Worm (Caenorhabditis elegans): Measurements from ENCODE around the gene F35C8.5.

- TF ChIP-seq tab-1 (GFP tag; IDR thresholded peaks at IDR 0.05) (no peak), cog-1 (tag; optimal IDR thresholded peaks at IDR 0.05) (no peak), flt-1 (GFP tag; IDR thresholded peaks at IDR 0.05) (no peak), med-1 (GFP tag; optimal IDR thresholded peaks at IDR 0.05; ENCODE audit: insufficient read depth) (no peak)
Observed at ce11 chrX:5382778-5383177, 17.2 kb downstream of the F35C8.5 start.

All from whole organism, midembryonic.